Worm (Caenorhabditis elegans): Measurements from ENCODE around the gene gei-3.

Gene gei-3

DNA sequence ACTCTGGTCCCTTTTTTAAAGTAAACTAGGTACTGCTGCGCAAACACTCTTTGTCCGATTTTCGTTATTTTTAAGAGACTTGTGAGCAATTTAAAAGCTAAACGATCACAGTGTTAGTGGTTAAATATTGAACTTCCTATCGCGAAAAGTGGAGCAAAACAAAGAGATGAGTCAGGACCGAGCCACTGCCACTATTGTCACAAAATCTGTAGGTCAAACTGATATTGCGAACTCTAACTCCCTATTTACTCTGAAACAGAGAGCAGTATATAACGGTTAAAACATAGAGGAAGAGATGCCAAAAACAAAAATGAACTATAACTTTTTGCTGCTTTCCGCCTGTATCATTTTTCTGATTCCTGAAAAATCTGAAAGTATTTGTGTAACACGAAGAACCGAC lies 20.9 kb downstream of the gei-3 start, which contains the start of gene abf-5:
abf-5 (plus strand) TSS at position 301 of the 400 bp plus-strand sequence.
- TF ChIP-seq ceh-18 (tag; optimal IDR thresholded peaks at IDR 0.05): no peak
- TF ChIP-seq nhr-232 (tag; optimal IDR thresholded peaks at IDR 0.05): no peak
- no peak for TF ChIP-seq unc-86 (tag; optimal IDR thresholded peaks at IDR 0.05)
- no peak for TF ChIP-seq T23F11.4 (GFP tag; optimal IDR thresholded peaks at IDR 0.05)
- TF ChIP-seq ceh-19 (GFP tag; optimal IDR thresholded peaks at IDR 0.05): no peak
- TF ChIP-seq pha-4 (tag; optimal IDR thresholded peaks at IDR 0.05): no peak
- no peak for TF ChIP-seq sdc-2 (tag; optimal IDR thresholded peaks at IDR 0.05)
- TF ChIP-seq ceh-14 (tag; optimal IDR thresholded peaks at IDR 0.05): no peak
- no peak for TF ChIP-seq ceh-2 (tag; optimal IDR thresholded peaks at IDR 0.05)
- TF ChIP-seq ceh-45 (GFP tag; IDR thresholded peaks at IDR 0.05): no peak

DNA sequence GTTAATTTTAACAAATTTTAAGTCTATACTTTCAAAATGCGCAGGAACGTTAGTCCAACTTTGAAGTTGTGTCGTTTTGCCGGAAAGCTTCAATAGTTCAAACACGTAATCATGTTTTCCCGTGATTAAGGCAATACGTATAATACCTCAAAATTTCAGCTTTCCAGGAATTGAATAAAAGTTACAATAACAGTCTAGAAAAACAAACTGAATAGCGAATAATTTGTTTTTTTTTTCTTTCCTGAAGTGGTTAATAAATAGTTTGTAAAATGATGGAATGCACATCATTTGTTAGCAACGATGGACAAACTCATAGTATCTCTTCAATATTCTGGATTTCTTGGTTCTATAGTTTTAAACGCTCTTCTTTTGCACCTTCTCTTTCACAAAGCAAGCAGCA lies 23.4 kb downstream of the gei-3 start, which contains the start of gene str-123:
str-123 (plus strand) TSS at position 301 of the 400 bp plus-strand sequence.
- no peak for TF ChIP-seq ceh-14 (tag; optimal IDR thresholded peaks at IDR 0.05)
- no peak for TF ChIP-seq hlh-13 (GFP tag; optimal IDR thresholded peaks at IDR 0.05)

DNA sequence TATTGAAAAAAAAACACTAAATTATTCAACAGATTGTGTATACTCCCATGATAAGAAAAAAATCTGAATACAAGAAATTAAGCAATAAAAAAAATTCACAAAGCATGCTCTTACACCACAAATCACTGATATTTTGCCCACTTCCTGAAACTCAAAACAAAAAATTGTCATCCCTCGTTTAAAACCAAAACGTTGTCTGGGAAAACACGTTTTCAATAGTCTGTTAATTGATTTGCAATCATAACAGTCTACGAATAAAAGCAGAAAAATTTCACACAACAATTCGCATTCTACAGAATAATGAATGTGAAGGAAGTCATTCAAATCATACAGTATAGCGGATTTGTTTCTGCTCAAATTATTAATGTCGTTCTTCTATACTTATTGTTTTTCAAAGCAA lies 25.8 kb downstream of the gei-3 start, which contains the start of gene str-124:
str-124 (plus strand) TSS at position 301 of the 400 bp plus-strand sequence.
- TF ChIP-seq ztf-16 (tag; optimal IDR thresholded peaks at IDR 0.05) (no peak), dmd-4 (tag; optimal IDR thresholded peaks at IDR 0.05; ENCODE audit: borderline replicate concordance) (no peak), ama-1 (optimal IDR thresholded peaks at IDR 0.05) (no peak), syd-9 (tag; optimal IDR thresholded peaks at IDR 0.05) (no peak), F13H6.1 (tag; optimal IDR thresholded peaks at IDR 0.05) (no peak), ceh-9 (tag; optimal IDR thresholded peaks at IDR 0.05) (no peak), pha-2 (tag; optimal IDR thresholded peaks at IDR 0.05) (no peak), fkh-10 (GFP tag; optimal IDR thresholded peaks at IDR 0.05) (no peak), rnt-1 (tag; optimal IDR thresholded peaks at IDR 0.05) (no peak), ceh-24 (tag; optimal IDR thresholded peaks at IDR 0.05) (no peak), ceh-34 (tag; optimal IDR thresholded peaks at IDR 0.05) (no peak), hlh-13 (GFP tag; optimal IDR thresholded peaks at IDR 0.05) (no peak), tbx-2 (tag; optimal IDR thresholded peaks at IDR 0.05) (no peak), Y22D7AL.16 (tag; optimal IDR thresholded peaks at IDR 0.05) (no peak), ceh-45 (GFP tag; IDR thresholded peaks at IDR 0.05) (no peak)

DNA sequence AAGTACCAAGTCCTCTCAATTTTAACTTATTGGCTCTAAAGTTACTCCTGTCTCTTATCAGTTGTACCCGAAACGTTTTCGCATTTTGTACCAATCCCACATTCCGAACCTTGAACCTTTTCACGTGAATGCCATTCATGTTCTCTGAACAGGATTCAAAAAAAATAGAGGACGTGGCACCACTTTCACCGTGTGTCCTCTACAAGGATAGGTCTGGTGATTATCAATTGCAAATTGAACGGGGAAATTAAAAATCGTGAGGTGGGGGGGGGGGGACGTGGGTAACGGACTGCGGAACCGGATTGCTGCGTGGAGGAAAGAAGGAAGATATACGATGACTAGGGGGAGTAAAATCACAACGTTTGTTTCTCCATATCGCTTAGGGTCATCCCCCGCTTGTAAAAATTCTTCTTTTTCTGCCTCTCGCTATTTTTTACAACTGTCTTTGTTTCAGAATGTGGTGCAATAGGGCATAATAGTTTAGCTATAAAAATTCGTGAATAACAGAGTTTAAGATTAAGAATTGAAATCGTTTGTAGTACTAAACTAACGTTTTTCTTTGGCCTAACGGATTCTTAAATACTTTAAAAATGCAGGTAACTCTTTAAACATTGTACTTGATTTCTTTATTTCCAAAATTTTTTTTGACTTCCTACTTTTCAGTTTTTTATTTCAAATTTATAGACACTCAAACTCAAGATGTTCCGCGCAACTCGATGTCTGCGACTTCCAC lies 31.6 kb downstream of the gei-3 start, which contains the start of gene alh-13:
alh-13 (plus strand) TSS at position 683 of the 733 bp plus-strand sequence.
- no peak for TF ChIP-seq pros-1 (tag; optimal IDR thresholded peaks at IDR 0.05)
- no peak for TF ChIP-seq T23F11.4 (GFP tag; optimal IDR thresholded peaks at IDR 0.05)
- no peak for TF ChIP-seq zip-5 (tag; optimal IDR thresholded peaks at IDR 0.05)
- no peak for TF ChIP-seq ama-1 (optimal IDR thresholded peaks at IDR 0.05)
- no peak for TF ChIP-seq ref-2 (tag; optimal IDR thresholded peaks at IDR 0.05)
- TF ChIP-seq dve-1 (tag; optimal IDR thresholded peaks at IDR 0.05): no peak
- no peak for TF ChIP-seq pqm-1 (tag; optimal IDR thresholded peaks at IDR 0.05)
- no peak for TF ChIP-seq K02D7.2 (tag; optimal IDR thresholded peaks at IDR 0.05)

ce11 chrX:12780674-12781073 lies 32.8 kb downstream of the gei-3 start:
- TF ChIP-seq pha-2 (tag; optimal IDR thresholded peaks at IDR 0.05): no peak
- TF ChIP-seq elt-2 (tag; optimal IDR thresholded peaks at IDR 0.05): peak; percentile 85

DNA sequence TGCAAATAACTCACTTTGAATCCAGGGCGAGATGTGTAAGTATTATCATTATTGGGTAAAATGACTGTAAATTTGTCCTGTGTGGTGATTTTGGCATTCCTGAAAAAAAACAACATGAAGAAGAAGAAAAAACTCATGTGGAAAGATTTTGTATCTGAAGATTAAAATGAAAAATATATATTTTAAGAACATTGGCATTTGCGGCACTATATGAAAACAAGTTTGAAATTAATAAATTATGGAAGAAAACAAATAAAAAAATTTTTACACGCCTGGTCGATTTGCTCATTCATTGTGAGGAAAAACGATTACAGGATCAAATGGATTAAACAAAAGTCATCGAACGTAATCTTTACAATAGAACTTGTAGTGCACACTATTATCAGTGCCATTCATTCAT lies 43.7 kb downstream of the gei-3 start, which contains the start of gene ilc-17.1:
ilc-17.1 (minus strand) TSS at position 101 of the 400 bp plus-strand sequence.
- no peak for TF ChIP-seq ceh-22 (tag; optimal IDR thresholded peaks at IDR 0.05)
- TF ChIP-seq fkh-10 (GFP tag; optimal IDR thresholded peaks at IDR 0.05): no peak
- no peak for TF ChIP-seq ref-2 (tag; optimal IDR thresholded peaks at IDR 0.05)
- no peak for TF ChIP-seq syd-9 (tag; optimal IDR thresholded peaks at IDR 0.05)
- no peak for TF ChIP-seq hlh-15 (tag; optimal IDR thresholded peaks at IDR 0.05)
- TF ChIP-seq elt-2 (tag; optimal IDR thresholded peaks at IDR 0.05): no peak
- no peak for TF ChIP-seq elt-4 (tag; optimal IDR thresholded peaks at IDR 0.05)
- TF ChIP-seq sox-2 (GFP tag; IDR thresholded peaks at IDR 0.05): no peak
- TF ChIP-seq pag-3 (tag; optimal IDR thresholded peaks at IDR 0.05; ENCODE audit: borderline replicate concordance): no peak
- TF ChIP-seq hlh-13 (GFP tag; optimal IDR thresholded peaks at IDR 0.05): no peak
- TF ChIP-seq sox-4 (tag; optimal IDR thresholded peaks at IDR 0.05): no peak
- TF ChIP-seq hlh-8 (tag; optimal IDR thresholded peaks at IDR 0.05): no peak

Data from whole organism, late embryonic.